Worm (Caenorhabditis elegans) whole organism, L4/young adult: ENCODE results near the gene npr-9.
A peak's percentile ranks its signal among the peaks of the same experiment; 100 is the strongest.

Experiments
- W03F9.2 ChIP-seq: fragments of 150-350 bp; optimal IDR thresholded peaks from 2 replicates; lab custom pipeline; 2014; ENCODE audit warnings: missing biosample characterization, missing genetic modification characterization
- dao-5 ChIP-seq: sonication (generic microtip); optimal IDR thresholded peaks from 2 replicates; lab custom pipeline; 2016; ENCODE audit warnings: missing genotype, missing genetic modification characterization, moderate library complexity, missing compliant biosample characterization
- him-1 ChIP-seq: sonication (generic microtip); optimal IDR thresholded peaks from 2 replicates; lab custom pipeline; 2016; ENCODE audit warnings: missing genotype, missing genetic modification reagents, missing genetic modification characterization, missing compliant biosample characterization

Gene npr-9

DNA sequence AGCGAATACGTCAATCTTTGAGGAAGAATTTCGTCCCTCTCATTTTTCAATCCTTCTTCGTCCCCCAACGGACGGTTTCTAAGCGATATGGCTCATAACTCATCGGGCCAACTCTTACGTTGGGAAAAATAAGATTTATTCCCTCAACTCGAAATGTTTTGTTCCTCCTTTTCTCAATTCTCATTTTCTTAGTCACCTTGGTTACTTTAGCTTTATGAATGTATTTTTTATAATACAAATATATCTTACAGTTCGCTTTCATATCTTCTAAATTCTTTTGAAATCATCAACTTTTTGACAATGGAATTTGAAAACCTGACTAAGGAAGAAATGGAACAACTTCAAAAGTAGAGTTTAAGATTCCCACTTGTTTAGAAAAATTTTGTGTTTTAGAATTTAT is at the start of gene npr-9:
TSS of gene npr-9 (plus strand) at position 301 of the 400 bp plus-strand sequence.
- no peak for TF ChIP-seq W03F9.2
- TF ChIP-seq dao-5 (tag; lab: Kevin White, UChicago): no peak
- no peak for TF ChIP-seq him-1 (tag; lab: Kevin White, UChicago)

DNA sequence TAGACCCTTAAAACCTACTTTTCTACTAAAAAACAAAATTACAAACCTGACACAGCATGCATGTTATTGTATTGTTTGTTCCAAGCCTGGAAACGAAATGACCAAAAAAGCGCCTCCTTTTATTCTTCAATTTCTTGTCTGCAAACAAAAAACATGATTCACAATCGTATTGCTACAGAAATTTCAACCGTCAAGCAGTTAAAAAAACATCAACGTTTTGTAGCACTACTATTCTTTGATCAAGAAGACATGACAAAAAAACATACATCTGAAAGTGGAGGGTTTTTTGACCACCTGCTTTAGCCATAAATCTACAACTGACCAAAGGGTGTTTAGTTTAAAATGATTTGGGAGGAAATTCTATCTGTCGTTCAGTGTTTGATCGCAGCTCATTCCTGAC is 48.4 kb upstream of the npr-9 start, which contains the start of gene F38B2.6:
TSS of gene F38B2.6 (minus strand) at position 101 of the 400 bp plus-strand sequence.
- no peak for TF ChIP-seq dao-5 (tag; lab: Kevin White, UChicago)
- TF ChIP-seq him-1 (tag; lab: Kevin White, UChicago): no peak
- TF ChIP-seq W03F9.2: no peak

DNA sequence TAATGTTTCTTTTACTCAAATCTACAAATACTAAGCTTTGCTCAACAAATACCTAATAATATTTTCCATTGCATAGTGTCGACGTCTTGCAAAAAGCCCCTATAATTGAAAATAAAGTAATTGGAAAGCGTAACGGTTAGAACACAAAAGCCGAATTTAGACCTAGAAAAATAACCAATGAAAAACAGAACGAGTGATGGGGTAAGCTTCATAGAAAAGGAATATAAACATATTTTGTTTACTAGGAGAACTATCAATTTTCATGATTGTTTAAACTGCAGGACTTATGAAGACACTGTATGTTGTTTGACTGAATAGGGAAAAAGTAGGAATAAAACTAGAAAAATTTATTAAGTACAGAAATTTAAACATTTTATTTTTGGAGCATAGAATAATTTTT is 43.3 kb upstream of the npr-9 start, which contains the start of gene F38B2.3:
TSS of gene F38B2.3 (minus strand) at position 101 of the 400 bp plus-strand sequence.
- TF ChIP-seq W03F9.2 (no peak), him-1 (tag; lab: Kevin White, UChicago) (no peak), dao-5 (tag; lab: Kevin White, UChicago) (no peak)

DNA sequence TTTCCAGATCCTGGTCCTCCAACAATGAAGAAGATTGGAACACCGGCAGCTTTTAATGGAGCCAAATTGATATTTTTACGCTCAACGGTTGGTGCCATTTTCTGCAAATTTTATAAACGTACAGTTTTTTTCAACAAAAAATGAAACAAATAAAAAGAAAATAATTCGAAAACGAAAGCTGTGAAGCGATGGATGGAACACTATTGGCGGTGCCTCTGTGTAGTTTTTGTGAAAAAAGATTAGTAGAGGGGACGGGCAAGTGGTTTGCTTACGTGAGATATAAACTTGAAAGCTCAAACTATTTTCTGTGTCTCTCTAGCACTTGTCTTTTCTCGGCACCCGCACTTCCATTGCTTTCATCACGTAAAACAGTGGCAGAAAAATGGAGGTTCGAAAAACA is 41.9 kb upstream of the npr-9 start, which contains the start of gene F38B2.4:
TSS of gene F38B2.4 (minus strand) at position 101 of the 400 bp plus-strand sequence.
- no peak for TF ChIP-seq dao-5 (tag; lab: Kevin White, UChicago)
- TF ChIP-seq W03F9.2: no peak
- TF ChIP-seq him-1 (tag; lab: Kevin White, UChicago): no peak

DNA sequence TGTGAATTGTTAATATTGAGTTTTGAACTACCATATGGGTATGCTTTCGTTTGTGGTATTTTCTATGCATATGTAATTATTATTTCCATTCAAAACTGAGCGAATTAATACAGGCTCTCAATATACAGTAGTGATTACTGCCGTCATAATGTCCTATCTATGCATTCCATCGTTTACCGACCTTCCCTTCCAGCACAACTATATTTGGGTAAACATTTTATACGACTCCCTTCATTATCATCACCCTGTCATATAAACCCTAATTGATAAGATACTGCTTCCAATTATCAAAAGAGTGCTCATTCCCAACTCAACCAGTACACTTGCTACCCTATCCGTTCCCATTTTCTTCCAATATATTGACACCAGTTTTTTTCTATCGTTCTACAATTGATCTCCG is 39.6 kb upstream of the npr-9 start:
- no peak for TF ChIP-seq dao-5 (tag; lab: Kevin White, UChicago)
- no peak for TF ChIP-seq W03F9.2
- no peak for TF ChIP-seq him-1 (tag; lab: Kevin White, UChicago)

DNA sequence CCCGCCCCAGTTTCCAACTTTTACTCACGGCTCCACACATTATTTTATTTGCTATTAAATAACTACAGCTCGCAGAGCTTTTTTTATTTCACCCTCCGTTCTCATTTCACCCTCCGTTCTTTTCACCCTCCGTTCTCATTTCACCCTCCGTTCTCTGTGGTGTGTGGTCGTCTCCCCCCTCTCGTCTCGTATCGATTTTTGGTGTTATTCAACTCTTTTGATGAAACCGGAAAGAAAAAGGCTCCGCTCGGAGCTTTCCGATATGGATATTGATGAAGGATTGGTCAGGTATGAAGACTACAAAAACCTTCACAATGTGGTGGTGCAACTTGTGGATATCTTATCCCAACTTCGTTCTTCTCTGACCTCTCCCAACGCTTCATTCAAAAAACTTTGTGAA is 39.0 kb upstream of the npr-9 start:
- TF ChIP-seq W03F9.2 (no peak), him-1 (tag; lab: Kevin White, UChicago) (no peak), dao-5 (tag; lab: Kevin White, UChicago) (no peak)

DNA sequence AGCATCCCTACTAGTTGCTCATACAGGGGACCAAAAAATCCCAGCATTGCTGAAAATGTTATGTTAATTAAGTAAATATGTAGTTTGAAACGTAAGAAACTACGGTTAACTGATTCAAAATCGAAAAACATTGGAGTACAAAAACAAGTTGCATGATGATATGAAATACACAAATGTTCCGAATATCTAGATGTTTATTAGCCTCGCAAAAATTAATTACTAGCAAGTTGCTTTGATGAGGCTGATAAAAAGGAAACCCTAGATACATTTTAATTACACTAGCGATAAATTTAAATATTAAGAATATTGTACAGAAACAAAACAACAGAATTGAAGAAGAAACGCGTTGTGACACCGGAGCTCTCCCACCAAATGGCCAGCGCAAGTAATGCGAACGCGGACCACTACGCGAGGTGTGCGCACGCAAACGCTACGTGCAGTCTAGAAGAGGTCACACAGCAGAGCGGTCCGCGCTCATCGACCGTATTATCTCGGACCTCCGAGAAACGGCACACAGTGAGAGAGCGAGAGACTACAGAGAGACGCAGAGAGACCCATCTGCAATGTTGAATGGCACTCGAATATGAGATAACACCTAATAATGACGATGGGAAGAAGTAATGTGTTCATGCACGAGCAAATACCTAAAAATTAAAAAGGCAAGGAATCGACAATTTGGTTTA is 32.7 kb upstream of the npr-9 start, which contains the start of gene inx-2:
TSS of gene inx-2 (minus strand) at position 51 of the 683 bp plus-strand sequence.
- TF ChIP-seq him-1 (tag; lab: Kevin White, UChicago) (no peak), W03F9.2 (no peak), dao-5 (tag; lab: Kevin White, UChicago) (no peak)

DNA sequence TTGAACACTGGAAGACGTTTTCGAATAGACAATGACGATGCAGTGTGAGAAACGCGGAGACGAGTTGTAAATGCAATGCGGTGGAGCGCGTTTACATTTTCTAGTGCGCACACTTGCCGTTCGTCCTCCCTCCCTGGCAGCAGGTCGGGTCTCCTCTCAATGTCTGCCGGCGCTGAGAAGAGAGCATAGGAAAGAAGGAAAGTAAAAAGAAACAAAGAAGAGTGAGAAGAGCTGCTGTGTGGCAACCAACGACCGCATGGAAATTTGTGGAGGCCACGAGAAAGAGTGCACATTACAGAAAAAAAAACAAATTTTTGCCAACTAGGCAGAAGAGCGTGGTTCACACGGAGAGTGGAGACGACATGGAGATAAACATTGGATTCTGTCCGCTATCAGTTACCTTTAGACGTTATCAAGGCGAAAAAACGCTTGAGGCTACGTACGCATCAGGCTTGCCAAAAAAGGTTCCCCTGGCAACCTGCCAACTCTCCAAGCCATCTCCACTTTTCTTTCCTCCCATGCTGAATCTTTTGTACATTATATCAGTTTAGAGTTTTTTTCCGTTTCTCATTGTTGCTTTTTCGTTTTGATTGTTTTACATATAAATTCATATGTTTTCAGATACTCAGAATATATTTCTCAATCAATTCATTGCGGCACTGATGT is 29.7 kb upstream of the npr-9 start, which contains the start of the genes snrp-40.1 and F08G12.3:
TSS of gene snrp-40.1 (minus strand) at position 143 of the 666 bp plus-strand sequence.
TSS of gene F08G12.3 (plus strand) at position 616 of the 666 bp plus-strand sequence.
- TF ChIP-seq him-1 (tag; lab: Kevin White, UChicago) (peak; percentile 37), dao-5 (tag; lab: Kevin White, UChicago) (no peak)

DNA sequence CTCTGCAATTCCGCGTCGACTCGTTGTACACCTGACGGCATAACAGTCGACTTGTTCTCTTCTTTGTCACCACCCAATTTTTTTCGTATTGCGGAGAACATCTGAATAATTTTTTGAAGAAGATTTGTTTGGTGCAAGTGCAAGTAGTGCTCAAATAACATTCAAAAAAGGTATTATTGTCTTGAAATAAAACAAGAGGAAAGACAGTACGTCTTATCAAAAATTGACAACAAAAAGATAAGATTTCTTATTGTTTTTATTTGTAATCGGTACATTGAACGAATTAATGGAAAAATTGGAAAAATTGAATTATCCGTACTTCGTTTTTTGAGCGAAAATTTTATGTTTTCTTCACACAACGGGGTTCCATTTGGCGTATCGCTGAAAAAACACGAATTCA is 23.8 kb upstream of the npr-9 start, which contains the start of gene F08G12.1:
TSS of gene F08G12.1 (minus strand) at position 101 of the 400 bp plus-strand sequence.
- TF ChIP-seq dao-5 (tag; lab: Kevin White, UChicago): no peak
- TF ChIP-seq W03F9.2: no peak
- no peak for TF ChIP-seq him-1 (tag; lab: Kevin White, UChicago)

DNA sequence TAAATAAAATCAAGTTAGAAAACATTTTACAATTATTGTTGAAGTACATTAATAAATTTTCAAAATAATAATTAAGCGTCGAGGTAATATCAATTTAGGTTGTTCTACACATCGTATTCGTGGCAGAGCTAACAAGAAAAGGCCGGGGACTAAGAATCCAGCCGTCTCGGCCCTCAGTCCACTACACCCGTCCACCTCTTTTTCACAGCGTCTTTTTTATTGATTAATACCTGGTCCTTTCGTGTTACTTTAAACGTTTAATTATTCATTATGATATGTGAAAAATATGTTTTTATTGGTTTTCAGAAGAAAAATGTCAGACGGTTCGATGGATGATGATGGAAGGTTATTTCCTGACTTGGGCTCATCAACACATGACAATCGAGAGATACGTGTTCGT is 22.5 kb upstream of the npr-9 start, which contains the start of gene vhl-1:
TSS of gene vhl-1 (plus strand) at position 301 of the 400 bp plus-strand sequence.
- no peak for TF ChIP-seq W03F9.2
- TF ChIP-seq dao-5 (tag; lab: Kevin White, UChicago): no peak
- TF ChIP-seq him-1 (tag; lab: Kevin White, UChicago): no peak

DNA sequence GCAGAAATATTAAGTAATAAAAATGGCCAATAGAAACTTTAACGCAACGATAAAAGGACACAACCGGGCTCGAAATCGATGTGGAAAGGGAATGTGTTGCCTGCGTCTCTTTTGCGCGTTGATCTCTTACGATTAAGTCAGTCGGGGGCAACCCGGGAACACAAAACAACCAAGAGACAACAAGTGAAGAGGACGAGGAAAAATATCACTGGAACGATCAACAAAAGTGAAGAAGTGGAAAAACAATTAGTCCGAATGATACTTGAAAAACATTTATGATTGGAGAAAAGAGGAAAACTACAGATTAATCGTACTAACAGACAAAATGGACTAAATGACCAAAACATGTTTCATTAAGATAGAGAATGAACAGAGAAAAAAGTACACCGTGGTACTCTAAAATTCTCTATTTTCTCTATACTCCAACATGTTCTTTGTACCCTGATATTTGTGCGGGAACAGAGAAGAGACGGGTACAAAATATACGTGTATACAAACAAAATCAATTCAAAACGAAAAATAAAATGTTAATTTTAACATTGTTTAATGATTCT is 19.2 kb upstream of the npr-9 start, which contains the start of gene F08G12.5:
TSS of gene F08G12.5 (minus strand) at position 1 of the 554 bp plus-strand sequence.
- no peak for TF ChIP-seq him-1 (tag; lab: Kevin White, UChicago)
- TF ChIP-seq W03F9.2: no peak
- no peak for TF ChIP-seq dao-5 (tag; lab: Kevin White, UChicago)

DNA sequence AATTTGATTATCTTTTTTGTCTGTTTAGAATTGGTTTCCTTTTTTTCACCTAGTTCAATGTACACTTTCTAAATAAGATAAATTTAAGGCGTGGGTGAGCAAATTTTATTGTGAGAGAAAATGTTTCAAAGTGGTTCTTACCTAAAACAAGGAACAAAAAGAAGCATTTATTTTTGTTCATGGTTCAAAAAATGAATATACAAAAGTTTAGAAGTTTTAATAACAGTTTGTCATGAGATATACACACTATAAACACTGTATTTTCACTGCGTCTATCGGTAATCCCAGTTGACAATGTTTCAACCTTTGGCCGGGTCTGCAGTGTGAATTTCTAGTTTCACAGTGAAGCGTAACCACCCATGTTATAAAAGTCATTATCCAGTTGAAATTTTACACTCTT is 14.1 kb upstream of the npr-9 start, which contains the start of gene F08G12.11:
TSS of gene F08G12.11 (minus strand) at position 181 of the 400 bp plus-strand sequence.
- TF ChIP-seq W03F9.2 (no peak), him-1 (tag; lab: Kevin White, UChicago) (no peak), dao-5 (tag; lab: Kevin White, UChicago) (no peak)

DNA sequence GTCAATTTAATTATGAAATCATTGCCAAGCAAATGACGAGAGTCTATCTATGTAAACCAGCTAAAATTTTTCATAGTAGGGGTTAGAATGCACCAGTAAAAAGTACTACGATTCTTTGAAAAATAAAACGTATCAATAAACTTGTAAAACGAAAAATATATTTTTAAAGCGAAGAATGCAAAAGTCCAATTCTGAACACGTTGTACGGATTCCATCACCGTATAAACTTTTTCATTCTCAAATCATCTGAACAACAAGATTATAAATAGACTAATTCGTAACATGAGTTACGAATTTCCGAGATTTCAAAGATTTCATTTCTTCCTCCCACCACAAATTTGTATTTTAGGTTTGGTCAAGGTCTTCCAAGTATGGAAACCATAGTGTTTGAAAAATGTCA is 12.8 kb upstream of the npr-9 start, which contains the start of gene nlp-57:
TSS of gene nlp-57 (plus strand) at position 301 of the 400 bp plus-strand sequence.
- TF ChIP-seq W03F9.2 (no peak), dao-5 (tag; lab: Kevin White, UChicago) (no peak), him-1 (tag; lab: Kevin White, UChicago) (no peak)
